Worm (Caenorhabditis elegans) whole organism, L1 larva: ENCODE measurements around the gene C39D10.7.

Experiments used
- blmp-1 ChIP-seq: fragments of 150-350 bp; optimal IDR thresholded peaks from 2 replicates; lab custom pipeline; 2014; ENCODE audit warnings: missing biosample characterization, missing genetic modification characterization
- elt-2 ChIP-seq: sonication (generic microtip); optimal IDR thresholded peaks from 2 replicates; lab custom pipeline; 2016; ENCODE audit warnings: missing genetic modification characterization, mild to moderate bottlenecking, inconsistent platforms, missing compliant biosample characterization, missing genetic modification reagents
- lin-39 ChIP-seq: fragments of 150-350 bp; optimal IDR thresholded peaks from 2 replicates; lab custom pipeline; 2014; ENCODE audit warnings: missing biosample characterization, missing genetic modification reagents, missing genetic modification characterization
- nhr-12 ChIP-seq: sonication (generic microtip); optimal IDR thresholded peaks from 2 replicates; lab custom pipeline; 2017; ENCODE audit warnings: missing biosample characterization, missing genetic modification characterization

- TF ChIP-seq nhr-12 (tag; lab: Kevin White, UChicago) (no peak), lin-39 (tag; lab: Kevin White, UChicago) (no peak), blmp-1 (tag; lab: Kevin White, UChicago) (peak; percentile 17), elt-2 (tag; lab: Kevin White, UChicago) (no peak)
Measured at ce11 chrX:7880848-7881247, 32.9 kb downstream of the C39D10.7 start, which contains the start of gene C39D10.8.
